Fruit fly (Drosophila melanogaster): ENCODE data around the gene CG5644.

DNA sequence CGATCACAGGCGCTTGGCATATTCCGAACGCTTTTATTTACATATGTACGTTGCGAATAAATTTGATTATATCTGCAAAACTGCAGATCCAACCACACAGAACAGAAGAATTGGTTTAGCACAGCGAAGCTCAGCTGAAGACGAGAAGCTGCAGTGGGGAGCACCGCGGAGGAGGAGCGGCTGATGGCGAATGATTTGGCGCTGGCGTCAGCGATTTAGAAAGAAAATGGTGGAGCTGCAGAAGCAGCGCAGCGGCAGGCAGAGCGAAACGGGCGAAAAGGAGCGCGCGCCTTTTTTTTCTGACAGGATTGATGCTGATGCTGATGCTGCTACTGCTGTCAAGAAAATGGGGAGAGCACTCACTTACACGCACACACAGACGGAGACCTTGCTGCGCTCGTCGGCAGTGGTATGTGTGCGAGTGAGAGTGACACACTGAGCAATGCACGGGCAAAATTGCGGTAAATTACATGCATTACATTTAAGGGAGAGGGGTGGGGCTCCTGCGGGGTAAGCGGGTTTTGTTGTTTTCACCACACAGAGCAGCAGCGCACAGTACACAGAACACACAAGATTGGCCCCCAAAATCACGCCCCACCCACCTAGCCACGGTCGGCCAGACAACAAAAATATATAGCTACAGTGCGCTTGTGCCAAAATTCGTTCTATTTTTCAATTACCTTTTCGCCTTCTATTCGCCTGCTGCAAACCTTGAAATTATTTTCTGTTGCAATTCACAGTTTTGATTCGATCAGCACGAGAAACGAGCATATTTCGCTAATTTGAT, 17.4 kb upstream of the CG5644 start:
- TF ChIP-seq CG8478 (optimal IDR thresholded peaks at IDR 0.05) (no peak), CTCF (optimal IDR thresholded peaks at IDR 0.05) (no peak)

Data from S2 (cell line).